Worm (Caenorhabditis elegans) whole organism, L4 larva: ENCODE data around the gene C05C10.2.

ENCODE experiments used
- D1046.2 ChIP-seq: fragments of 200-800 bp; sonication (Bioruptor generic); IDR thresholded peaks from 2 replicates; pipeline ENCODE4 v1.3.6; 2022; ENCODE audit warnings: missing genetic modification characterization, missing compliant biosample characterization
- F37D6.2 ChIP-seq: sonication (generic microtip); optimal IDR thresholded peaks from 2 replicates; lab custom pipeline; 2016; ENCODE audit warnings: mild to moderate bottlenecking, missing genetic modification characterization, missing compliant biosample characterization
- Y48G9A.11 ChIP-seq: fragments of 200-800 bp; sonication (Bioruptor generic); IDR thresholded peaks from 2 replicates; pipeline ENCODE4 v1.3.6; 2022; ENCODE audit warnings: missing genetic modification reagents, missing genetic modification characterization, missing compliant biosample characterization
- ZK337.2 ChIP-seq: fragments of 200-800 bp; sonication (Bioruptor generic); IDR thresholded peaks from 2 replicates; pipeline ENCODE4 v1.3.6; 2022; ENCODE audit warnings: missing genetic modification reagents, missing genetic modification characterization, missing compliant biosample characterization
- aha-1 ChIP-seq: fragments of 150-350 bp; peaks from one replicate; lab custom pipeline; 2014; ENCODE audit warnings: missing biosample characterization, missing genetic modification characterization
- ama-1 ChIP-seq: fragments of 150-350 bp; optimal IDR thresholded peaks from 2 replicates; lab custom pipeline; 2014; ENCODE audit warnings: inconsistent platforms, mixed read lengths
- arid-1 ChIP-seq: fragments of 200-800 bp; sonication (Bioruptor generic); conservative IDR thresholded peaks from 2 replicates; pipeline ENCODE4 v1.3.6; 2022; ENCODE audit warnings: missing genetic modification reagents, missing genetic modification characterization, missing compliant biosample characterization
- attf-4 ChIP-seq: sonication (generic microtip); optimal IDR thresholded peaks from 3 replicates; lab custom pipeline; 2017; ENCODE audit warnings: missing biosample characterization, missing genetic modification characterization
- ceh-44 ChIP-seq: fragments of 200-800 bp; sonication (Bioruptor generic); IDR thresholded peaks from 2 replicates; pipeline ENCODE4 v1.3.6; 2022; ENCODE audit warnings: missing genetic modification reagents, missing genetic modification characterization, missing compliant biosample characterization
- daf-16 ChIP-seq, 3 experiments: sonication (generic microtip); optimal IDR thresholded peaks; 2 replicates each; lab custom pipeline; 2016 to 2017; ENCODE audit warnings: missing genetic modification characterization in 3 of 3, missing genetic modification reagents in 3 of 3, mild to moderate bottlenecking in 2 of 3, missing compliant biosample characterization in 2 of 3, missing biosample characterization in 1 of 3, moderate library complexity in 1 of 3
- dmd-6 ChIP-seq: fragments of 200-800 bp; sonication (Bioruptor generic); IDR thresholded peaks from 2 replicates; pipeline ENCODE4 v1.3.6; 2022; ENCODE audit warnings: missing genetic modification reagents, missing genetic modification characterization, missing compliant biosample characterization
- dmd-8 ChIP-seq: fragments of 200-800 bp; sonication (Bioruptor generic); IDR thresholded peaks from 2 replicates; pipeline ENCODE4 v1.3.6; 2022; ENCODE audit warnings: missing genetic modification characterization, missing compliant biosample characterization
- dmd-9 ChIP-seq: fragments of 200-800 bp; sonication (Bioruptor generic); IDR thresholded peaks from 2 replicates; pipeline ENCODE4 v1.3.6; 2022; ENCODE audit warnings: missing genetic modification reagents, missing genetic modification characterization, missing compliant biosample characterization
- dpl-1 ChIP-seq: fragments of 150-350 bp; optimal IDR thresholded peaks from 2 replicates; lab custom pipeline; 2014; ENCODE audit warnings: missing biosample characterization, missing genetic modification reagents, missing genetic modification characterization
- duxl-1 ChIP-seq: sonication (generic microtip); optimal IDR thresholded peaks from 2 replicates; lab custom pipeline; 2016; ENCODE audit warnings: mild to moderate bottlenecking, missing genetic modification characterization, moderate library complexity, missing compliant biosample characterization; ENCODE audit not compliant: poor library complexity
- dve-1 ChIP-seq: sonication (generic microtip); optimal IDR thresholded peaks from 2 replicates; lab custom pipeline; 2017; ENCODE audit warnings: antibody characterized with exemption, mild to moderate bottlenecking, missing genetic modification characterization, missing compliant biosample characterization; ENCODE audit not compliant: insufficient read depth
- egl-43 ChIP-seq: fragments of 200-800 bp; sonication (Bioruptor generic); IDR thresholded peaks from 2 replicates; pipeline ENCODE4 v1.3.6; 2022; ENCODE audit warnings: missing genetic modification reagents, missing genetic modification characterization, missing compliant biosample characterization
- hif-1 ChIP-seq, 2 experiments: sonication (generic microtip); optimal IDR thresholded peaks; 2 replicates each; lab custom pipeline; 2016 to 2017; ENCODE audit warnings: missing compliant biosample characterization in 2 of 2, missing genetic modification characterization in 2 of 2, missing genetic modification reagents in 2 of 2, missing genotype in 2 of 2, mild to moderate bottlenecking in 1 of 2
- hlh-11 ChIP-seq: fragments of 200-800 bp; sonication (Bioruptor generic); optimal IDR thresholded peaks from 2 replicates; lab custom pipeline; 2018; ENCODE audit warnings: mild to moderate bottlenecking, missing genetic modification characterization, missing compliant biosample characterization
- hlh-30 ChIP-seq: sonication (generic microtip); optimal IDR thresholded peaks from 2 replicates; lab custom pipeline; 2017; ENCODE audit warnings: antibody characterized with exemption, mild to moderate bottlenecking, missing genetic modification characterization, missing compliant biosample characterization; ENCODE audit not compliant: insufficient read depth
- jun-1 ChIP-seq: fragments of 150-350 bp; optimal IDR thresholded peaks from 2 replicates; lab custom pipeline; 2014; ENCODE audit warnings: missing biosample characterization, missing genetic modification reagents, missing genetic modification characterization
- lin-1 ChIP-seq: fragments of 200-800 bp; sonication (Bioruptor generic); IDR thresholded peaks from 2 replicates; pipeline ENCODE4 v1.3.6; 2022; ENCODE audit warnings: missing genetic modification reagents, missing genetic modification characterization, missing compliant biosample characterization
- lin-13 ChIP-seq: fragments of 150-350 bp; optimal IDR thresholded peaks from 2 replicates; lab custom pipeline; 2014; ENCODE audit warnings: missing biosample characterization, missing genetic modification reagents, missing genetic modification characterization
- lin-15B ChIP-seq: fragments of 150-350 bp; sonication (generic microtip); optimal IDR thresholded peaks from 3 replicates; lab custom pipeline; 2014; ENCODE audit warnings: missing biosample characterization, missing genetic modification characterization
- mdl-1 ChIP-seq, 2 experiments: fragments of 150-350 bp in 1 of 2; sonication (generic microtip) in 1 of 2; optimal IDR thresholded peaks; 2 replicates each; lab custom pipeline; 2014 to 2017; ENCODE audit warnings: missing biosample characterization in 2 of 2, missing genetic modification characterization in 2 of 2
- nhr-102 ChIP-seq: sonication (generic microtip); optimal IDR thresholded peaks from 2 replicates; lab custom pipeline; 2016; ENCODE audit warnings: mild to moderate bottlenecking, missing genetic modification characterization, moderate library complexity, missing compliant biosample characterization
- nhr-6 ChIP-seq: fragments of 150-350 bp; optimal IDR thresholded peaks from 2 replicates; lab custom pipeline; 2014; ENCODE audit warnings: missing biosample characterization, missing genetic modification characterization
- saeg-2 ChIP-seq: fragments of 200-800 bp; sonication (Bioruptor generic); IDR thresholded peaks from 2 replicates; pipeline ENCODE4 v1.3.6; 2022; ENCODE audit warnings: missing genetic modification reagents, missing genetic modification characterization, missing compliant biosample characterization
- skn-1 ChIP-seq: fragments of 150-350 bp; optimal IDR thresholded peaks from 2 replicates; lab custom pipeline; 2014; ENCODE audit warnings: missing biosample characterization, missing genetic modification characterization
- unc-130 ChIP-seq: sonication (generic microtip); optimal IDR thresholded peaks from 2 replicates; lab custom pipeline; 2016; ENCODE audit warnings: missing genetic modification reagents, missing genetic modification characterization, missing compliant biosample characterization
- unc-39 ChIP-seq: sonication (generic microtip); optimal IDR thresholded peaks from 2 replicates; lab custom pipeline; 2017; ENCODE audit warnings: missing biosample characterization, missing genetic modification characterization
- unc-62 ChIP-seq, 3 experiments: fragments of 150-350 bp in 1 of 3; sonication (generic microtip); optimal IDR thresholded peaks in 2 of 3; peaks in 1 of 3; 1 replicate in 1 of 3; 2 replicates in 2 of 3; lab custom pipeline; 2014 to 2017; ENCODE audit warnings: missing biosample characterization in 3 of 3, missing genetic modification characterization in 3 of 3, missing genetic modification reagents in 3 of 3, missing genotype in 1 of 3
- vab-7 ChIP-seq: fragments of 200-800 bp; sonication (Bioruptor generic); IDR thresholded peaks from 2 replicates; pipeline ENCODE4 v1.3.6; 2022; ENCODE audit warnings: missing genetic modification reagents, missing genetic modification characterization, missing compliant biosample characterization
- zag-1 ChIP-seq: fragments of 150-350 bp; optimal IDR thresholded peaks from 2 replicates; lab custom pipeline; 2014; ENCODE audit warnings: missing biosample characterization, missing genetic modification characterization

The C05C10.2 gene

DNA sequence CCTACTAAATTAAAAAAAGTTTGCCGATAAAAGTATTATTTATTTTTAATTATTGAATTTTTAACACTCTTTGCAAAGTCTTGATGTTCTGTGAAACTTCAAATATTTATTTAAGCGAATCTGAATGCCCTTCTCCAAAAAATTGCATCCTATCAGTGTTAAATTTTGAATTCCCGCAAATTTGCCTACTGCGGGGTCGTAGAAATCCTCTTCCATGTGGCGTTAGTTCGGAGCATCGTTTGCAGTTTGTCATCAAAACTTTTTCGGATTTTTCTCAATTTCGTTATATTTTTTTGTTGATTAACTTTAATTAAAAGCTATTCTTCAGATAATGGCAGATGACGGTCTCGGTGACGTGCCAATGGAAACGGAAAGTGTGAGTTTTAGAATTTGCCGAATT, 18.4 kb downstream of the C05C10.2 start, which contains the start of gene ufd-3 (continued):
- TF ChIP-seq nhr-6 (tag; lab: Kevin White, UChicago) = peak; percentile 80
- TF ChIP-seq ZK337.2 (GFP tag; lab: Robert Waterston, UW) = peak; percentile 77; the same call in 1 of the 2 replicates
- TF ChIP-seq zag-1 (tag; lab: Kevin White, UChicago) = no peak
- peak; percentile 91 for TF ChIP-seq unc-130
- TF ChIP-seq mdl-1 (tag; optimal IDR thresholded peaks at IDR 0.05; lab: Kevin White, UChicago) = peak in 1 of 2 experiments; percentile 24
- TF ChIP-seq ama-1 = peak; percentile 63
- peak; percentile 46 for TF ChIP-seq nhr-102 (tag; lab: Kevin White, UChicago)
- TF ChIP-seq saeg-2 (GFP tag; lab: Robert Waterston, UW) = no peak
- TF ChIP-seq dve-1 (tag; lab: Kevin White, UChicago) = peak; percentile 70
- no peak for TF ChIP-seq skn-1 (tag; lab: Kevin White, UChicago)
- TF ChIP-seq dpl-1 (GFP tag; lab: Kevin White, UChicago) = peak; percentile 98
- TF ChIP-seq ceh-44 = peak; percentile 22; the same call in 1 of the 2 replicates
- TF ChIP-seq jun-1 = no peak
- no peak for TF ChIP-seq D1046.2
- peak; percentile 55 for TF ChIP-seq F37D6.2
- no peak for TF ChIP-seq unc-39 (tag; lab: Kevin White, UChicago)
- TF ChIP-seq daf-16 (GFP tag; optimal IDR thresholded peaks at IDR 0.05; lab: Kevin White, UChicago) = peak in 1 of 2 experiments; percentile 31
- TF ChIP-seq daf-16 (tag; optimal IDR thresholded peaks at IDR 0.05; lab: Kevin White, UChicago) = peak; percentile 15
- 0 out of 2 replicates have a peak, but pooled peaks have one; percentile 15 for TF ChIP-seq arid-1 (GFP tag; lab: Robert Waterston, UW)
- TF ChIP-seq lin-13 (GFP tag; lab: Kevin White, UChicago) = peak; percentile 28
- peak; percentile 53 for TF ChIP-seq hlh-11 (tag; lab: Kevin White, UChicago)
- peak; percentile 6 for TF ChIP-seq duxl-1
- TF ChIP-seq dmd-9 (GFP tag; lab: Robert Waterston, UW) = peak; percentile 81
- peak in 1 of 2 experiments; percentile 92 for TF ChIP-seq hif-1 (tag; optimal IDR thresholded peaks at IDR 0.05; lab: Kevin White, UChicago)
- TF ChIP-seq dmd-6 (GFP tag; lab: Robert Waterston, UW) = peak; percentile 63
- no peak for TF ChIP-seq vab-7
- TF ChIP-seq lin-15B (tag; lab: Kevin White, UChicago) = peak; percentile 5

DNA sequence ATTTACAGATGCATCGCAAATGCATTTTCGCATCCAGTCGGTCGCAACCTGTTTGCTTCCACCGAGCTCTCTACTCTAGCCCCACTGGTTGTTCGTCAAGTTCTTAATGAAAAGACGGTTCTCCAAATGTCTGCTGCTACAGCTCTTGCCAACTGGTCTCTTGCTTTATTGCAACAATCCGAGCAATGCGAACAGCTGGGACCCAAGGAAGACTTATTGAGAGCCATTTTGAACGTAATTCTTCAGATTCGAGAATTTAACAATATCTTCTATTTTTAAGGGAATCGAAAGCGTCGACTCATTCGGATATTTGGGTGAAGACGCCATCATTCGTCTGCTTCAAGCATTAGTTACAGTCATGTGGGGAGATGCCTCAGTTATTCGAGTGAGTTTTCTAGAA, 21.2 kb downstream of the C05C10.2 start:
- TF ChIP-seq dmd-8 (no peak), unc-62 (GFP tag; optimal IDR thresholded peaks at IDR 0.05 in 1 of 2; lab: Kevin White, UChicago) (peak in 1 of 2 experiments; percentile 91), unc-62 (tag; optimal IDR thresholded peaks at IDR 0.05; lab: Kevin White, UChicago) (no peak), ceh-44 (no peak)
- TF ChIP-seq, all 104 proteins: peak for 1

DNA sequence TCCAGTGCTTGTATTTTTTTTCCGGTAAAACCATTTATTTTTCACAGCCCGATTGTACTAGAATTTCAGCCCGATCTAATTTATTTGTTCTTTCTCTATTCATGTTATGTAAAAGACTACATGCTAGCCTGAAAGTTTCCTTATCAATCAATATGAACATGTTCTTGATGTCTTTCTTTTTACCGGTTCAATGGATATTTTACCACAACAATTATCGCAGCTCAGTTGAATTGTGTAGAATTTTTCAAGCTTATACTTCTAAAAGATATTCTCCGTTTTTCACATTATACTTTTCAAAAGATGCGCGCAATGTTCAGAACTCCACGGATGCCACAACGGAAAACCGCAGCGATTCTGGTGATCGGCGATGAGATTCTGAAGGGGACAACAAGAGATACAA, 21.8 kb downstream of the C05C10.2 start, which contains the start of gene flad-1:
TSS of gene flad-1 (plus strand) at position 301 of the 400 bp plus-strand sequence.
- TF ChIP-seq attf-4 (tag; lab: Kevin White, UChicago) (no peak), hlh-30 (no peak), lin-1 (no peak), egl-43 (GFP tag; lab: Robert Waterston, UW) (no peak)

DNA sequence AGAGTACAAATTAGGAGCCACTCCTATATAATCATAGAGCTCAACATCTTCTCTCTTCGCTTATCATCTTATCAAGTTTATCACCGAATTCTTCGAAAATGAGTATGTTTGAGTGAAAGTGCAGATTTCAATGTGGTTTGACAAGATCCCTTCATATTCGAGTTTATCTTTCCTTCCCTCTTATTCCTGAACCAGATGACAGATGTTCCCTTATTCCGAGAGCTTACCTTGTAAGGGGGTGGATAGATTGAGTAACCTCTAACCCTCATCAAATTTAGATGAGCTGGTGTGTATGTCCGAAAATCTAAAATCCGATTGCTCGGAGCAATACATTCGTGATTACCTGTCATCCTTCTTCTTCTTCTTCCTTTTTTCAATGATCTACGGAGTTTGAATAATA, 26.6 kb downstream of the C05C10.2 start:
- TF ChIP-seq aha-1 = peak; percentile 9
- TF ChIP-seq Y48G9A.11 (GFP tag; lab: Robert Waterston, UW) = no peak
- TF ChIP-seq unc-62 (GFP tag; optimal IDR thresholded peaks at IDR 0.05 in 1 of 2; lab: Kevin White, UChicago) = peak in 1 of 2 experiments; percentile 93
- no peak for TF ChIP-seq unc-62 (tag; optimal IDR thresholded peaks at IDR 0.05; lab: Kevin White, UChicago)
- TF ChIP-seq duxl-1 = no peak
